Fruit fly (Drosophila melanogaster) whole organism, adult: ENCODE results near the gene CG4982.

Source experiments
- Hr96 ChIP-seq: fragments of 200-800 bp; sonication (Bioruptor generic); optimal IDR thresholded peaks from 2 replicates; lab custom pipeline; 2016; ENCODE audit warnings: missing biosample characterization, missing genetic modification characterization
- cnc ChIP-seq, 2 experiments: fragments of >200 bp; optimal IDR thresholded peaks; 2 replicates each; lab custom pipeline; 2017
- pad ChIP-seq: fragments of 200-800 bp; sonication (Bioruptor generic); optimal IDR thresholded peaks from 3 replicates; lab custom pipeline; 2017; ENCODE audit warnings: missing biosample characterization, missing genetic modification characterization, mild to moderate bottlenecking, moderate library complexity, missing genetic modification reagents

- no peak for TF ChIP-seq pad (GFP tag; lab: Kevin White, UChicago)
- no peak for TF ChIP-seq Hr96 (GFP tag; lab: Kevin White, UChicago)
- no peak for TF ChIP-seq cnc (optimal IDR thresholded peaks at IDR 0.05; lab: Kevin White, UChicago)
Observed at dm6 chr3L:16281880-16282556, 19.2 kb upstream of the CG4982 start, which contains the start of gene CG13049.
